Worm (Caenorhabditis elegans) whole organism, late embryonic: ENCODE results near the gene C44B12.3.

Experiments used
- C38D4.7 ChIP-seq: fragments of 200-800 bp; sonication (Bioruptor generic); optimal IDR thresholded peaks from 2 replicates; lab custom pipeline; 2018; ENCODE audit warnings: mild to moderate bottlenecking, missing genetic modification characterization, moderate library complexity, missing compliant biosample characterization
- K02D7.2 ChIP-seq: sonication (generic microtip); optimal IDR thresholded peaks from 2 replicates; lab custom pipeline; 2017; ENCODE audit warnings: mild to moderate bottlenecking, missing genetic modification characterization, missing compliant biosample characterization
- K09A11.1 ChIP-seq: sonication (generic microtip); optimal IDR thresholded peaks from 2 replicates; lab custom pipeline; 2017; ENCODE audit warnings: antibody characterized with exemption, mild to moderate bottlenecking, missing genetic modification characterization, missing compliant biosample characterization; ENCODE audit not compliant: insufficient read depth
- T23F11.4 ChIP-seq: fragments of 200-800 bp; sonication (Bioruptor generic); optimal IDR thresholded peaks from 2 replicates; lab custom pipeline; 2018; ENCODE audit warnings: mild to moderate bottlenecking, missing genetic modification characterization, missing compliant biosample characterization
- ahr-1 ChIP-seq: sonication (generic microtip); optimal IDR thresholded peaks from 2 replicates; lab custom pipeline; 2016; ENCODE audit warnings: missing genetic modification characterization, missing compliant biosample characterization
- ceh-14 ChIP-seq: sonication (generic microtip); optimal IDR thresholded peaks from 2 replicates; lab custom pipeline; 2016; ENCODE audit warnings: missing genotype, missing genetic modification characterization, missing compliant biosample characterization
- ceh-18 ChIP-seq: sonication (generic microtip); optimal IDR thresholded peaks from 2 replicates; lab custom pipeline; 2016; ENCODE audit warnings: missing genetic modification characterization, missing compliant biosample characterization
- ceh-19 ChIP-seq: fragments of 200-800 bp; sonication (Bioruptor generic); optimal IDR thresholded peaks from 2 replicates; lab custom pipeline; 2018; ENCODE audit warnings: mild to moderate bottlenecking, missing genetic modification characterization, missing compliant biosample characterization
- ceh-2 ChIP-seq: sonication (generic microtip); optimal IDR thresholded peaks from 2 replicates; lab custom pipeline; 2016; ENCODE audit warnings: missing genotype, missing genetic modification characterization, missing compliant biosample characterization
- ceh-48 ChIP-seq: sonication (generic microtip); optimal IDR thresholded peaks from 2 replicates; lab custom pipeline; 2016; ENCODE audit warnings: missing genetic modification characterization, inconsistent platforms, missing compliant biosample characterization
- ceh-9 ChIP-seq: sonication (generic microtip); optimal IDR thresholded peaks from 2 replicates; lab custom pipeline; 2016; ENCODE audit warnings: mild to moderate bottlenecking, missing genetic modification characterization, inconsistent platforms, missing compliant biosample characterization
- che-1 ChIP-seq: sonication (generic microtip); optimal IDR thresholded peaks from 2 replicates; lab custom pipeline; 2016; ENCODE audit warnings: mild to moderate bottlenecking, missing genetic modification characterization, missing compliant biosample characterization
- dve-1 ChIP-seq: sonication (generic microtip); optimal IDR thresholded peaks from 2 replicates; lab custom pipeline; 2017; ENCODE audit warnings: antibody characterized with exemption, mild to moderate bottlenecking, missing genetic modification characterization, missing compliant biosample characterization
- elt-2 ChIP-seq: sonication (generic microtip); optimal IDR thresholded peaks from 2 replicates; lab custom pipeline; 2016; ENCODE audit warnings: missing genetic modification reagents, missing genetic modification characterization, missing compliant biosample characterization
- ets-4 ChIP-seq: sonication (generic microtip); optimal IDR thresholded peaks from 2 replicates; lab custom pipeline; 2016; ENCODE audit warnings: missing genetic modification characterization, missing compliant biosample characterization
- eyg-1 ChIP-seq: sonication (generic microtip); optimal IDR thresholded peaks from 2 replicates; lab custom pipeline; 2016; ENCODE audit warnings: missing genotype, missing genetic modification characterization, missing compliant biosample characterization
- fax-1 ChIP-seq: sonication (generic microtip); optimal IDR thresholded peaks from 2 replicates; lab custom pipeline; 2016; ENCODE audit warnings: missing genotype, missing genetic modification characterization, missing compliant biosample characterization
- fkh-10 ChIP-seq: fragments of 150-350 bp; optimal IDR thresholded peaks from 2 replicates; lab custom pipeline; 2014; ENCODE audit warnings: missing biosample characterization, missing genetic modification reagents, missing genetic modification characterization
- fkh-6 ChIP-seq: sonication (generic microtip); optimal IDR thresholded peaks from 2 replicates; lab custom pipeline; 2016; ENCODE audit warnings: missing genetic modification characterization, missing compliant biosample characterization
- gmeb-2 ChIP-seq: sonication (generic microtip); optimal IDR thresholded peaks from 2 replicates; lab custom pipeline; 2016; ENCODE audit warnings: missing genetic modification characterization, inconsistent platforms, missing compliant biosample characterization
- hlh-15 ChIP-seq: sonication (generic microtip); optimal IDR thresholded peaks from 2 replicates; lab custom pipeline; 2016; ENCODE audit warnings: missing genetic modification characterization, missing compliant biosample characterization
- lim-6 ChIP-seq: sonication (generic microtip); optimal IDR thresholded peaks from 2 replicates; lab custom pipeline; 2016; ENCODE audit warnings: missing genetic modification characterization, missing compliant biosample characterization
- lin-11 ChIP-seq: fragments of 200-800 bp; sonication (Bioruptor generic); optimal IDR thresholded peaks from 2 replicates; lab custom pipeline; 2018; ENCODE audit warnings: mild to moderate bottlenecking, missing genetic modification characterization, missing compliant biosample characterization
- mec-3 ChIP-seq: sonication (generic microtip); optimal IDR thresholded peaks from 2 replicates; lab custom pipeline; 2016; ENCODE audit warnings: borderline replicate concordance, missing genetic modification characterization, missing compliant biosample characterization
- nfya-1 ChIP-seq: sonication (generic microtip); optimal IDR thresholded peaks from 2 replicates; lab custom pipeline; 2017; ENCODE audit warnings: missing genetic modification characterization, mild to moderate bottlenecking, missing compliant biosample characterization, antibody characterized with exemption, moderate library complexity
- nhr-11 ChIP-seq: fragments of 150-350 bp; optimal IDR thresholded peaks from 2 replicates; lab custom pipeline; 2014; ENCODE audit warnings: missing biosample characterization, missing genetic modification characterization
- nhr-232 ChIP-seq: sonication (generic microtip); optimal IDR thresholded peaks from 2 replicates; lab custom pipeline; 2016; ENCODE audit warnings: missing genetic modification characterization, missing compliant biosample characterization
- npax-4 ChIP-seq: sonication (generic microtip); optimal IDR thresholded peaks from 2 replicates; lab custom pipeline; 2016; ENCODE audit warnings: missing genetic modification characterization, missing compliant biosample characterization
- odd-2 ChIP-seq: sonication (generic microtip); optimal IDR thresholded peaks from 2 replicates; lab custom pipeline; 2017; ENCODE audit warnings: antibody characterized with exemption, mild to moderate bottlenecking, missing genetic modification characterization, missing compliant biosample characterization
- pat-9 ChIP-seq: fragments of 200-800 bp; sonication (Bioruptor generic); optimal IDR thresholded peaks from 2 replicates; lab custom pipeline; 2018; ENCODE audit warnings: mild to moderate bottlenecking, missing genetic modification characterization, moderate library complexity, missing compliant biosample characterization
- pax-1 ChIP-seq: fragments of 150-350 bp; optimal IDR thresholded peaks from 2 replicates; lab custom pipeline; 2014; ENCODE audit warnings: missing biosample characterization, missing genetic modification characterization
- pha-4 ChIP-seq: fragments of 150-350 bp; optimal IDR thresholded peaks from 2 replicates; lab custom pipeline; 2018; ENCODE audit warnings: missing biosample characterization, missing genetic modification reagents, missing genetic modification characterization
- pqm-1 ChIP-seq: sonication (generic microtip); optimal IDR thresholded peaks from 2 replicates; lab custom pipeline; 2016; ENCODE audit warnings: missing genetic modification characterization, missing compliant biosample characterization
- pros-1 ChIP-seq: fragments of 150-350 bp; optimal IDR thresholded peaks from 2 replicates; lab custom pipeline; 2014; ENCODE audit warnings: missing biosample characterization, missing genetic modification reagents, missing genetic modification characterization
- ref-2 ChIP-seq: sonication (generic microtip); optimal IDR thresholded peaks from 2 replicates; lab custom pipeline; 2016; ENCODE audit warnings: missing genetic modification characterization, missing compliant biosample characterization
- rnt-1 ChIP-seq: sonication (generic microtip); optimal IDR thresholded peaks from 2 replicates; lab custom pipeline; 2016; ENCODE audit warnings: missing genetic modification characterization, missing compliant biosample characterization
- sox-2 ChIP-seq: fragments of 200-800 bp; sonication (Bioruptor generic); IDR thresholded peaks from 2 replicates; pipeline ENCODE4 v1.3.6; 2022; ENCODE audit warnings: missing genetic modification reagents, missing genetic modification characterization, missing compliant biosample characterization
- sox-4 ChIP-seq: sonication (generic microtip); optimal IDR thresholded peaks from 2 replicates; lab custom pipeline; 2017; ENCODE audit warnings: mild to moderate bottlenecking, missing genetic modification characterization, inconsistent platforms, missing compliant biosample characterization
- syd-9 ChIP-seq: sonication (generic microtip); optimal IDR thresholded peaks from 2 replicates; lab custom pipeline; 2016; ENCODE audit warnings: mild to moderate bottlenecking, missing genetic modification characterization, moderate library complexity, missing compliant biosample characterization
- tbx-7 ChIP-seq: sonication (generic microtip); optimal IDR thresholded peaks from 2 replicates; lab custom pipeline; 2016; ENCODE audit warnings: missing genotype, missing genetic modification characterization, missing compliant biosample characterization
- ttx-3 ChIP-seq: sonication (generic microtip); optimal IDR thresholded peaks from 2 replicates; lab custom pipeline; 2016; ENCODE audit warnings: missing genetic modification reagents, missing genetic modification characterization, missing compliant biosample characterization
- unc-42 ChIP-seq: sonication (generic microtip); optimal IDR thresholded peaks from 2 replicates; lab custom pipeline; 2016; ENCODE audit warnings: missing genotype, missing genetic modification characterization, missing compliant biosample characterization

Gene C44B12.3

ce11 chrIV:1118566-1118965, 14.0 kb downstream of the C44B12.3 start, which contains the start of gene srx-13:
TSS of gene srx-13 (minus strand) at chrIV:1118666.
- TF ChIP-seq ceh-9 (tag; lab: Kevin White, UChicago) (no peak), pha-4 (no peak), dve-1 (tag; lab: Kevin White, UChicago) (no peak), gmeb-2 (tag; lab: Kevin White, UChicago) (no peak), ceh-14 (tag; lab: Kevin White, UChicago) (no peak), pros-1 (tag; lab: Kevin White, UChicago) (no peak), che-1 (tag; lab: Kevin White, UChicago) (no peak), elt-2 (tag; lab: Kevin White, UChicago) (no peak), ceh-18 (no peak), unc-42 (tag; lab: Kevin White, UChicago) (no peak)

- TF ChIP-seq hlh-15 (tag; lab: Kevin White, UChicago) (no peak), dve-1 (tag; lab: Kevin White, UChicago) (no peak), ceh-19 (GFP tag; lab: Kevin White, UChicago) (no peak), pax-1 (tag; lab: Kevin White, UChicago) (no peak), lin-11 (tag; lab: Kevin White, UChicago) (no peak), ttx-3 (tag; lab: Kevin White, UChicago) (no peak), odd-2 (tag; lab: Kevin White, UChicago) (no peak), ceh-9 (tag; lab: Kevin White, UChicago) (no peak), pat-9 (tag; lab: Kevin White, UChicago) (no peak), fkh-6 (tag; lab: Kevin White, UChicago) (no peak), pros-1 (tag; lab: Kevin White, UChicago) (no peak), K09A11.1 (tag; lab: Kevin White, UChicago) (no peak), sox-2 (GFP tag; lab: Robert Waterston, UW) (no peak), ceh-14 (tag; lab: Kevin White, UChicago) (no peak), ets-4 (tag; lab: Kevin White, UChicago) (no peak), nhr-232 (tag; lab: Kevin White, UChicago) (no peak), ceh-48 (tag; lab: Kevin White, UChicago) (no peak), pqm-1 (tag; lab: Kevin White, UChicago) (no peak)
Observed at ce11 chrIV:1120865-1121264, 16.3 kb downstream of the C44B12.3 start.

- TF ChIP-seq tbx-7 (tag; lab: Kevin White, UChicago) (no peak), mec-3 (no peak), rnt-1 (tag; lab: Kevin White, UChicago) (no peak), pax-1 (tag; lab: Kevin White, UChicago) (no peak), ref-2 (no peak), npax-4 (no peak), ceh-2 (tag; lab: Kevin White, UChicago) (no peak), ceh-19 (GFP tag; lab: Kevin White, UChicago) (no peak), elt-2 (tag; lab: Kevin White, UChicago) (no peak), fax-1 (tag; lab: Kevin White, UChicago) (no peak), fkh-6 (tag; lab: Kevin White, UChicago) (no peak), ceh-18 (no peak), C38D4.7 (no peak), dve-1 (tag; lab: Kevin White, UChicago) (no peak)
Observed at ce11 chrIV:1121511-1121910, 16.9 kb downstream of the C44B12.3 start.

ce11 chrIV:1123357-1123756, 18.8 kb downstream of the C44B12.3 start:
- TF ChIP-seq eyg-1 (tag; lab: Kevin White, UChicago) (no peak), fkh-6 (tag; lab: Kevin White, UChicago) (no peak), K02D7.2 (tag; lab: Kevin White, UChicago) (no peak), unc-42 (tag; lab: Kevin White, UChicago) (no peak), sox-4 (no peak), nfya-1 (tag; lab: Kevin White, UChicago) (no peak), ttx-3 (tag; lab: Kevin White, UChicago) (no peak), pha-4 (no peak), hlh-15 (tag; lab: Kevin White, UChicago) (no peak), nhr-11 (no peak), syd-9 (no peak), T23F11.4 (no peak), ahr-1 (no peak), K09A11.1 (tag; lab: Kevin White, UChicago) (no peak), tbx-7 (tag; lab: Kevin White, UChicago) (no peak), pros-1 (tag; lab: Kevin White, UChicago) (no peak), fkh-10 (GFP tag; lab: Kevin White, UChicago) (no peak), che-1 (tag; lab: Kevin White, UChicago) (no peak), lim-6 (no peak)
